Worm (Caenorhabditis elegans) whole organism, L4 larva: ENCODE data around the gene ZK105.8.

Source experiments
- F44E2.7 ChIP-seq: fragments of 200-800 bp; sonication (Bioruptor generic); IDR thresholded peaks from 2 replicates; pipeline ENCODE4 v2.1.2; 2022; ENCODE audit warnings: missing genetic modification characterization, missing compliant biosample characterization
- R02D3.7 ChIP-seq: fragments of 150-350 bp; sonication (generic microtip); optimal IDR thresholded peaks from 3 replicates; lab custom pipeline; 2014; ENCODE audit warnings: missing biosample characterization, missing genetic modification characterization
- ZK546.5 ChIP-seq, 2 experiments: sonication (generic microtip); optimal IDR thresholded peaks; 2 replicates each; lab custom pipeline; 2017; ENCODE audit warnings: missing biosample characterization in 2 of 2, missing genetic modification characterization in 2 of 2
- daf-16 ChIP-seq, 3 experiments: sonication (generic microtip); optimal IDR thresholded peaks; 2 replicates each; lab custom pipeline; 2016 to 2017; ENCODE audit warnings: missing genetic modification characterization in 3 of 3, missing genetic modification reagents in 3 of 3, mild to moderate bottlenecking in 2 of 3, missing compliant biosample characterization in 2 of 3, missing biosample characterization in 1 of 3, moderate library complexity in 1 of 3
- hlh-30 ChIP-seq: sonication (generic microtip); optimal IDR thresholded peaks from 2 replicates; lab custom pipeline; 2017; ENCODE audit warnings: antibody characterized with exemption, mild to moderate bottlenecking, missing genetic modification characterization, missing compliant biosample characterization; ENCODE audit not compliant: insufficient read depth
- lir-3 ChIP-seq: sonication (generic microtip); optimal IDR thresholded peaks from 2 replicates; lab custom pipeline; 2016; ENCODE audit warnings: mild to moderate bottlenecking, missing genetic modification characterization, missing compliant biosample characterization
- lsy-2 ChIP-seq, 2 experiments: fragments of 150-350 bp in 1 of 2; sonication (generic microtip) in 1 of 2; optimal IDR thresholded peaks; 2 replicates each; lab custom pipeline; 2014 to 2017; ENCODE audit warnings: missing biosample characterization in 2 of 2, missing genetic modification characterization in 2 of 2
- nhr-10 ChIP-seq: fragments of 150-350 bp; optimal IDR thresholded peaks from 2 replicates; lab custom pipeline; 2014; ENCODE audit warnings: missing biosample characterization, missing genetic modification characterization
- pha-4 ChIP-seq, 2 experiments: fragments of 150-350 bp in 1 of 2; fragments of 200-800 bp in 1 of 2; sonication (Bioruptor generic) in 1 of 2; IDR thresholded peaks in 1 of 2; optimal IDR thresholded peaks in 1 of 2; 2 replicates each; pipeline versions ENCODE4 v1.3.6 to Lab custom; 2014 to 2022; ENCODE audit warnings: missing genetic modification characterization in 2 of 2, missing genetic modification reagents in 2 of 2, missing biosample characterization in 1 of 2, missing compliant biosample characterization in 1 of 2
- pqm-1 ChIP-seq: sonication (generic microtip); optimal IDR thresholded peaks from 2 replicates; lab custom pipeline; 2017; ENCODE audit warnings: missing biosample characterization, missing genetic modification characterization
- snpc-4 ChIP-seq: fragments of 150-350 bp; optimal IDR thresholded peaks from 2 replicates; lab custom pipeline; 2014; ENCODE audit warnings: missing biosample characterization, missing genetic modification characterization

ce11 chrV:7755991-7756390 is 31.7 kb downstream of the ZK105.8 start:
- TF ChIP-seq R02D3.7 (tag; lab: Kevin White, UChicago) (no peak), lsy-2 (tag; optimal IDR thresholded peaks at IDR 0.05; lab: Kevin White, UChicago) (no peak), hlh-30 (no peak), pqm-1 (peak; percentile 38), lir-3 (tag; lab: Kevin White, UChicago) (no peak), F44E2.7 (GFP tag; lab: Robert Waterston, UW) (no peak), daf-16 (GFP tag; optimal IDR thresholded peaks at IDR 0.05; lab: Kevin White, UChicago) (no peak), daf-16 (tag; optimal IDR thresholded peaks at IDR 0.05; lab: Kevin White, UChicago) (peak; percentile 56), snpc-4 (tag; lab: Kevin White, UChicago) (no peak), nhr-10 (no peak), pha-4 (GFP tag; IDR thresholded peaks at IDR 0.05; lab: Robert Waterston, UW) (no peak), pha-4 (tag; optimal IDR thresholded peaks at IDR 0.05; lab: Kevin White, UChicago) (no peak), ZK546.5 (tag; optimal IDR thresholded peaks at IDR 0.05; lab: Kevin White, UChicago) (no peak)
